Fruit fly (Drosophila melanogaster) whole organism, wandering third instar larva: Measurements from ENCODE around the gene CG4004.

Experiments used
- Abd-B ChIP-seq: fragments of >200 bp; optimal IDR thresholded peaks from 2 replicates; lab custom pipeline; 2017; ENCODE audit warnings: missing biosample characterization, missing genetic modification characterization
- Dfd ChIP-seq: fragments of >200 bp; optimal IDR thresholded peaks from 2 replicates; lab custom pipeline; 2017; ENCODE audit warnings: missing biosample characterization, missing genetic modification characterization
- Dif ChIP-seq: fragments of 200-275, 200-300 bp; sonication (Bioruptor generic); optimal IDR thresholded peaks from 2 replicates; lab custom pipeline; 2018; ENCODE audit warnings: missing biosample characterization, missing genetic modification characterization; ENCODE audit not compliant: partially characterized antibody
- HLH106 ChIP-seq: fragments of 200-800 bp; optimal IDR thresholded peaks from 3 replicates; lab custom pipeline; 2019; ENCODE audit warnings: missing biosample characterization, mild to moderate bottlenecking, missing genetic modification characterization, moderate library complexity
- Hnf4 ChIP-seq: fragments of 200-800 bp; sonication (Bioruptor generic); optimal IDR thresholded peaks from 2 replicates; lab custom pipeline; 2016; ENCODE audit warnings: missing biosample characterization, mild to moderate bottlenecking, missing genetic modification characterization
- Hr83 ChIP-seq: fragments of 200-300 bp; sonication (Bioruptor generic); optimal IDR thresholded peaks from 2 replicates; lab custom pipeline; 2016; ENCODE audit warnings: missing biosample characterization, mild to moderate bottlenecking, missing genetic modification characterization, moderate library complexity; ENCODE audit not compliant: poor library complexity, severe bottlenecking
- N ChIP-seq: fragments of >200 bp; optimal IDR thresholded peaks from 2 replicates; lab custom pipeline; 2018; ENCODE audit warnings: missing biosample characterization, missing external identifiers, missing genetic modification characterization
- OdsH ChIP-seq: fragments of 200-800 bp; sonication (Bioruptor generic); optimal IDR thresholded peaks from 2 replicates; lab custom pipeline; 2016; ENCODE audit warnings: missing biosample characterization, mild to moderate bottlenecking, missing genetic modification characterization
- Rel ChIP-seq, 2 experiments: fragments of 200-800 bp; sonication (Bioruptor generic) in 1 of 2; optimal IDR thresholded peaks; 2 replicates in 1 of 2; 3 replicates in 1 of 2; lab custom pipeline; 2016 to 2019; ENCODE audit warnings: mild to moderate bottlenecking in 2 of 2, missing biosample characterization in 2 of 2, missing genetic modification characterization in 2 of 2, moderate library complexity in 1 of 2
- Sp1 ChIP-seq: fragments of 200-800 bp; sonication (Bioruptor generic); optimal IDR thresholded peaks from 3 replicates; lab custom pipeline; 2019; ENCODE audit warnings: missing biosample characterization, mild to moderate bottlenecking, missing genetic modification characterization, moderate library complexity
- Vsx2 ChIP-seq: fragments of 200-300, 225-300 bp; sonication (Bioruptor generic); optimal IDR thresholded peaks from 2 replicates; lab custom pipeline; 2018; ENCODE audit warnings: missing biosample characterization, missing genetic modification characterization; ENCODE audit not compliant: partially characterized antibody
- br ChIP-seq: fragments of 200-800 bp; sonication (Bioruptor generic); optimal IDR thresholded peaks from 2 replicates; lab custom pipeline; 2016; ENCODE audit warnings: missing biosample characterization, missing genetic modification characterization
- brk ChIP-seq: fragments of 200-800 bp; sonication (Bioruptor generic); optimal IDR thresholded peaks from 2 replicates; lab custom pipeline; 2016; ENCODE audit warnings: missing biosample characterization, mild to moderate bottlenecking, missing genetic modification characterization
- dl ChIP-seq, 2 experiments: fragments of 175-275, 200-275 bp in 1 of 2; fragments of 200-275 bp in 1 of 2; sonication (Bioruptor generic); optimal IDR thresholded peaks; lab custom pipeline; 2018; ENCODE audit warnings: mild to moderate bottlenecking in 2 of 2, missing biosample characterization in 2 of 2, missing genetic modification characterization in 2 of 2, moderate library complexity in 2 of 2; ENCODE audit not compliant: partially characterized antibody in 2 of 2, insufficient read depth in 1 of 2
- dmrt93B ChIP-seq: fragments of 200-800 bp; sonication (Bioruptor generic); optimal IDR thresholded peaks from 2 replicates; lab custom pipeline; 2018; ENCODE audit warnings: missing biosample characterization, mild to moderate bottlenecking, missing genetic modification characterization
- dsf ChIP-seq: sonication (Bioruptor generic); optimal IDR thresholded peaks from 2 replicates; lab custom pipeline; 2016; ENCODE audit warnings: missing biosample characterization, missing genetic modification characterization, borderline replicate concordance
- foxo ChIP-seq, 2 experiments: fragments of 200-800 bp; sonication (Bioruptor generic); optimal IDR thresholded peaks; 2 replicates in 1 of 2; 3 replicates in 1 of 2; lab custom pipeline; 2016 to 2017; ENCODE audit warnings: missing biosample characterization in 2 of 2, missing genetic modification characterization in 2 of 2
- fru ChIP-seq: fragments of 200-800 bp; sonication (Bioruptor generic); optimal IDR thresholded peaks from 3 replicates; lab custom pipeline; 2016; ENCODE audit warnings: missing biosample characterization, mild to moderate bottlenecking, missing genetic modification characterization
- h ChIP-seq: fragments of 200-800 bp; sonication (Bioruptor generic); optimal IDR thresholded peaks from 3 replicates; lab custom pipeline; 2016; ENCODE audit warnings: missing biosample characterization, mild to moderate bottlenecking, missing genetic modification characterization
- jim ChIP-seq: fragments of 175-275, 200-325 bp; sonication (Bioruptor generic); optimal IDR thresholded peaks from 2 replicates; lab custom pipeline; 2016; ENCODE audit warnings: missing biosample characterization, mild to moderate bottlenecking, missing genetic modification characterization
- lola ChIP-seq: fragments of >200 bp; optimal IDR thresholded peaks from 2 replicates; lab custom pipeline; 2017; ENCODE audit warnings: missing biosample characterization, missing genetic modification characterization
- pan ChIP-seq: fragments of >200 bp; optimal IDR thresholded peaks from 2 replicates; lab custom pipeline; 2017
- psq ChIP-seq: fragments of 200-800 bp; sonication (Bioruptor generic); optimal IDR thresholded peaks from 3 replicates; lab custom pipeline; 2017; ENCODE audit warnings: missing biosample characterization, mild to moderate bottlenecking, missing genetic modification characterization, moderate library complexity
- rgr ChIP-seq: fragments of 200-800 bp; sonication (Bioruptor generic); optimal IDR thresholded peaks from 3 replicates; lab custom pipeline; 2016; ENCODE audit warnings: missing biosample characterization, mild to moderate bottlenecking, missing genetic modification characterization
- sage ChIP-seq: fragments of 200-800 bp; sonication (Bioruptor generic); optimal IDR thresholded peaks from 2 replicates; lab custom pipeline; 2016; ENCODE audit warnings: missing biosample characterization, mild to moderate bottlenecking, missing genetic modification characterization
- sv ChIP-seq: fragments of 200-800 bp; sonication (Bioruptor generic); optimal IDR thresholded peaks from 3 replicates; lab custom pipeline; 2016; ENCODE audit warnings: missing biosample characterization, missing genetic modification characterization
- tai ChIP-seq: sonication (Bioruptor generic); optimal IDR thresholded peaks from 2 replicates; lab custom pipeline; 2016; ENCODE audit warnings: missing biosample characterization, missing genetic modification characterization
- woc ChIP-seq: sonication (Bioruptor generic); optimal IDR thresholded peaks from 2 replicates; lab custom pipeline; 2016; ENCODE audit warnings: missing biosample characterization, mild to moderate bottlenecking, missing genetic modification characterization

The CG4004 gene

DNA sequence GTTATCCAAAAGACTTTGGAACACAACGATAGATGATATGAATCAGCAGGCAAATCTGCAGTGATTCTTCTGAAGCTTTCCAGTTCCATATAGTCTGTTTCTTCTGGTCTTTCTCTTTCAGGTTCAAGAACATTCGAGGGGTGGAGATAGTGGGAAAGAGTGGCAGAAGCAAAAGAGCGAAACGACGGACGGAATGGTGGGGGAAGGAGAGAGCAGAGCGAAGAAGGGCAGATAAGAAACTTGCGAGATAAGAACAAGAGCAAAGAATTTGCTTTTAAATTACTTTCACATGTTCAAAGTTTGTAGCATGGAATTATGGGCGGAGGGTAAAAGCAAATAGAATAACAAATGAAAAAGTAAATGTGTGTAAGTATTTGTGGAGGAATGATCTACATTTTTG lies 5.0 kb upstream of the CG4004 start:
- TF ChIP-seq Hnf4 (GFP tag; lab: Kevin White, UChicago) (peak; percentile 18), Abd-B (GFP tag; lab: Kevin White, UChicago) (no peak), woc (GFP tag; lab: Kevin White, UChicago) (no peak), br (GFP tag; lab: Kevin White, UChicago) (no peak), N (GFP tag; lab: Kevin White, UChicago) (no peak), dl (GFP tag; optimal IDR thresholded peaks at IDR 0.05; lab: Kevin White, UChicago; ENCODE audit: insufficient read depth in 1 of 2, partially characterized antibody in 2 of 2) (no peak), Rel (GFP tag; optimal IDR thresholded peaks at IDR 0.05; lab: Kevin White, UChicago) (no peak), Rel (tag; optimal IDR thresholded peaks at IDR 0.05; lab: Kevin White, UChicago) (peak; percentile 47), fru (peak; percentile 52), psq (GFP tag; lab: Kevin White, UChicago) (peak; percentile 96), Dif (peak; percentile 33)
- TF ChIP-seq, all 38 proteins: peak for 5

DNA sequence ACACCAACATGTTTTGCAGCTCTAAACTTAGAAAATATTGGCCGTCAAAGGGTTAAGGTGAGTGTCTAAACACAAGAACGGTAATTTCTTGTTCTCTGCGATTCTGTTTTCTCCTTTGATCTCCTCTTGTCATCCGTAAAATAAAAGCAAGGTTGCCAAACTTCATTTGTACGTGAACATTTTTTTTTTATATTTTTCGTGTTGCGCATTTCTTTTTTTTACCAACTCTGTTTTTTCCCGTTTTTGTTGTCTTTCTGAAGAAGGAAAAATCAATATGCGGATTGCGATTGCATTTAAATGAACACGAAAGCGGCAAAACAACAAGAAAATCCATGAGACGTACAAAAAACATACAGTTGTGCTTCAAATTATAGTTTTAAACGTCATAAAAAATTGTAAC lies 4.2 kb upstream of the CG4004 start:
- TF ChIP-seq Sp1 (GFP tag; lab: Kevin White, UChicago) (peak; percentile 7), Rel (GFP tag; optimal IDR thresholded peaks at IDR 0.05; lab: Kevin White, UChicago) (no peak), Rel (tag; optimal IDR thresholded peaks at IDR 0.05; lab: Kevin White, UChicago) (peak; percentile 62), sv (GFP tag; lab: Kevin White, UChicago) (no peak), rgr (no peak)

DNA sequence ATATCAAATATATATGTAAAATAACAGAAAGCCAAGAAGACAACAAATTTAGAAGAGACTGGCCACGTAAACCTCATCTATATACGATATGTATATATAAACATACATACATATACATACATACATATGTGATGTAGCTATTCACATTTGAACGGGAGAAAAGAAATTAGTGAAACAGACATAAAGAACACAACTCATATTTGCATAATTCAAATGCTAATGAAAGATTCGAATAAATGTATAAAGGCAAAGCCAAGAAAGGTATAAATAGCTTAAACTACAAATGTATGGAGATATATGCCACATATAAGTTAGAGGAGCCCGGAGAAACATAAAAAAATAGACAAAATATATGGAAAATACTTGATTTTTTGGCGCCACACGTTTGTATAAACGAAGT lies 3.6 kb upstream of the CG4004 start:
- TF ChIP-seq brk (GFP tag; lab: Kevin White, UChicago) (no peak), tai (GFP tag; lab: Kevin White, UChicago) (no peak), Dif (no peak), pan (no peak), sage (GFP tag; lab: Kevin White, UChicago) (no peak), sv (GFP tag; lab: Kevin White, UChicago) (no peak), br (GFP tag; lab: Kevin White, UChicago) (no peak), HLH106 (tag; lab: Kevin White, UChicago) (no peak), dmrt93B (no peak), OdsH (GFP tag; lab: Kevin White, UChicago) (no peak), h (no peak), jim (no peak), dsf (GFP tag; lab: Kevin White, UChicago) (no peak), dl (GFP tag; optimal IDR thresholded peaks at IDR 0.05; lab: Kevin White, UChicago; ENCODE audit: insufficient read depth in 1 of 2, partially characterized antibody in 2 of 2) (no peak), rgr (no peak)

DNA sequence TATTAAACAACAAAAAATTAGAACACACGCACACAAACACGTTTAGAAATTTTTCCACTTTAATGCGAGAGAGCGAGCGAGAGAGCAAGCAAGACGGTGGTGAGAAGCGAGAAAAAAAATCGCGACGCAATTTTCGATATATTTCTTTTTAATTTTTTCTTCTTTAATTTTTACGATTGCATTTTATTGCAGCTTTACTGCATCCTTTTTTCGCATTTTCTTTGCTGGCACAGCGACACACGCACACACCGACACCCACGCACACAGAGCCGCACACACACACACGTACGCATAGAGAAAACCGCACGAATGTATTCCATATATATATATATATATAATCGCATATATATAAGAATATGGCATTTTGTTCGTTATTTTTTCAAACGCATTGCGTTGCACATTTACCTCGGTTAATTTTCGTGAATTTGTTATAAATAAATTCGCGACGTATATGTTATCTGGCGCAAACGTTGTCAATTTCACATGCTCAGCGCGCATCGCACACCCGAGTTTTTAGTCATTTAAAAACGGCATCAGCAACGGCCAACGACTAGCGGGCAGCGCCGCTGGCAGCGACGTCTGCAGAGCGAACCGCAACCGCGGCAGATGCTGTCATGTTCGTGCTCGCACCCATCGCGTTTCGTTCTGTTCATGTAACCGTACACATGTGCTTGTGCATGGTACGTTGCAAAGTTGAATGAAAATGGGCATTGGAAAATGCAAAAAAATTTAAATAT lies 1.9 kb upstream of the CG4004 start, which contains the start of gene Smr:
Gene Smr, minus strand, starts transcription at position 705 of the 737 bp plus-strand sequence.
- TF ChIP-seq lola (GFP tag; lab: Kevin White, UChicago) (no peak), pan (no peak), Rel (GFP tag; optimal IDR thresholded peaks at IDR 0.05; lab: Kevin White, UChicago) (no peak), Rel (tag; optimal IDR thresholded peaks at IDR 0.05; lab: Kevin White, UChicago) (peak; percentile 42), psq (GFP tag; lab: Kevin White, UChicago) (peak; percentile 43), rgr (no peak), N (GFP tag; lab: Kevin White, UChicago) (no peak), Hr83 (no peak), Dfd (GFP tag; lab: Kevin White, UChicago) (peak; percentile 53), dmrt93B (no peak), OdsH (GFP tag; lab: Kevin White, UChicago) (no peak), tai (GFP tag; lab: Kevin White, UChicago) (no peak), br (GFP tag; lab: Kevin White, UChicago) (no peak), Dif (peak; percentile 19), sage (GFP tag; lab: Kevin White, UChicago) (no peak), dl (GFP tag; optimal IDR thresholded peaks at IDR 0.05; lab: Kevin White, UChicago; ENCODE audit: insufficient read depth in 1 of 2, partially characterized antibody in 2 of 2) (no peak), dsf (GFP tag; lab: Kevin White, UChicago) (no peak), Vsx2 (GFP tag; lab: Kevin White, UChicago) (peak; percentile 33), Hnf4 (GFP tag; lab: Kevin White, UChicago) (no peak), Sp1 (GFP tag; lab: Kevin White, UChicago) (peak; percentile 9), foxo (GFP tag; optimal IDR thresholded peaks at IDR 0.05; lab: Kevin White, UChicago) (peak in 1 of 2 experiments; percentile 1)
